Worm (Caenorhabditis elegans) whole organism, mixed stage, embryonic: ENCODE results near the gene sre-20.

Source experiments
- bed-3 ChIP-seq: fragments of 200-800 bp; sonication (Bioruptor generic); optimal IDR thresholded peaks from 3 replicates; lab custom pipeline; 2018; ENCODE audit warnings: mild to moderate bottlenecking, missing genetic modification characterization, moderate library complexity, missing compliant biosample characterization
- elt-3 ChIP-seq: fragments of 150-350 bp; optimal IDR thresholded peaks from 2 replicates; lab custom pipeline; 2014; ENCODE audit warnings: missing biosample characterization, missing genetic modification characterization
- ham-2 ChIP-seq: fragments of 200-800 bp; sonication (Bioruptor generic); optimal IDR thresholded peaks from 2 replicates; lab custom pipeline; 2018; ENCODE audit warnings: mild to moderate bottlenecking, missing genetic modification characterization, missing compliant biosample characterization
- hlh-1 ChIP-seq: fragments of 150-350 bp; optimal IDR thresholded peaks from 2 replicates; lab custom pipeline; 2014; ENCODE audit warnings: missing biosample characterization, missing genetic modification reagents, missing genetic modification characterization
- lsy-2 ChIP-seq: fragments of 150-350 bp; optimal IDR thresholded peaks from 2 replicates; lab custom pipeline; 2014; ENCODE audit warnings: missing biosample characterization, missing genetic modification characterization
- tbx-8 ChIP-seq: fragments of 200-800 bp; sonication (Bioruptor generic); optimal IDR thresholded peaks from 2 replicates; lab custom pipeline; 2018; ENCODE audit warnings: mild to moderate bottlenecking, missing genetic modification characterization, moderate library complexity, missing compliant biosample characterization
- ztf-11 ChIP-seq: fragments of 150-350 bp; optimal IDR thresholded peaks from 2 replicates; lab custom pipeline; 2014; ENCODE audit warnings: missing biosample characterization, missing genetic modification characterization

- no peak for TF ChIP-seq hlh-1 (tag; lab: Kevin White, UChicago)
- no peak for TF ChIP-seq tbx-8
- TF ChIP-seq ztf-11 (tag; lab: Kevin White, UChicago), result no peak
- no peak for TF ChIP-seq lsy-2 (tag; lab: Kevin White, UChicago)
- TF ChIP-seq bed-3 (GFP tag; lab: Kevin White, UChicago), result no peak
- TF ChIP-seq ham-2, result peak; percentile 26
- no peak for TF ChIP-seq elt-3 (tag; lab: Kevin White, UChicago)
Observed at ce11 chrV:12736166-12736753, 48.5 kb downstream of the sre-20 start, which contains the start of gene cky-1.
